Worm (Caenorhabditis elegans) whole organism, L3 larva: ENCODE data around the gene elt-1.

Experiments used
- ZK546.5 ChIP-seq: sonication (generic microtip); optimal IDR thresholded peaks from 2 replicates; lab custom pipeline; 2017; ENCODE audit warnings: missing biosample characterization, missing genetic modification characterization
- ama-1 ChIP-seq: fragments of 150-350 bp; optimal IDR thresholded peaks from 2 replicates; lab custom pipeline; 2018
- ceh-16 ChIP-seq: sonication (generic microtip); optimal IDR thresholded peaks from 2 replicates; lab custom pipeline; 2017; ENCODE audit warnings: missing biosample characterization, missing genetic modification characterization
- ceh-28 ChIP-seq: fragments of 150-350 bp; optimal IDR thresholded peaks from 2 replicates; lab custom pipeline; 2014; ENCODE audit warnings: missing biosample characterization, missing genetic modification reagents, missing genetic modification characterization
- ceh-82 ChIP-seq: fragments of 150-350 bp; optimal IDR thresholded peaks from 2 replicates; lab custom pipeline; 2014; ENCODE audit warnings: missing biosample characterization, missing genetic modification characterization
- daf-12 ChIP-seq: fragments of 150-350 bp; optimal IDR thresholded peaks from 2 replicates; lab custom pipeline; 2014; ENCODE audit warnings: missing biosample characterization, missing genetic modification reagents, missing genetic modification characterization
- egl-27 ChIP-seq: sonication (generic microtip); optimal IDR thresholded peaks from 4 replicates; lab custom pipeline; 2017; ENCODE audit warnings: missing biosample characterization, missing genetic modification reagents, missing genetic modification characterization
- egl-5 ChIP-seq: fragments of 150-350 bp; optimal IDR thresholded peaks from 2 replicates; lab custom pipeline; 2017; ENCODE audit warnings: missing biosample characterization, missing genetic modification reagents, missing genetic modification characterization, inconsistent platforms
- elt-1 ChIP-seq: fragments of 150-350 bp; optimal IDR thresholded peaks from 2 replicates; lab custom pipeline; 2014; ENCODE audit warnings: missing biosample characterization, missing genetic modification characterization
- elt-2 ChIP-seq: sonication (generic microtip); optimal IDR thresholded peaks from 2 replicates; lab custom pipeline; 2016; ENCODE audit warnings: missing genetic modification reagents, mild to moderate bottlenecking, missing genetic modification characterization, missing compliant biosample characterization
- elt-3 ChIP-seq, 3 experiments: fragments of 150-350 bp in 1 of 3; sonication (generic microtip) in 2 of 3; optimal IDR thresholded peaks; 2 replicates in 2 of 3; 4 replicates in 1 of 3; lab custom pipeline; 2014 to 2017; ENCODE audit warnings: missing biosample characterization in 3 of 3, missing genetic modification characterization in 3 of 3
- eor-1 ChIP-seq, 2 experiments: fragments of 150-350 bp; optimal IDR thresholded peaks; 2 replicates each; lab custom pipeline; 2014 to 2018; ENCODE audit warnings: missing biosample characterization in 2 of 2, missing genetic modification characterization in 2 of 2
- fos-1 ChIP-seq: fragments of 150-350 bp; optimal IDR thresholded peaks from 2 replicates; lab custom pipeline; 2014; ENCODE audit warnings: missing biosample characterization, missing genetic modification characterization
- jun-1 ChIP-seq: fragments of 150-350 bp; optimal IDR thresholded peaks from 2 replicates; lab custom pipeline; 2014; ENCODE audit warnings: missing biosample characterization, missing genetic modification reagents, missing genetic modification characterization
- lin-15B ChIP-seq: fragments of 150-350 bp; optimal IDR thresholded peaks from 2 replicates; lab custom pipeline; 2014; ENCODE audit warnings: missing biosample characterization, missing genetic modification characterization
- lsy-12 ChIP-seq: sonication (generic microtip); optimal IDR thresholded peaks from 2 replicates; lab custom pipeline; 2016; ENCODE audit warnings: mild to moderate bottlenecking, missing genetic modification characterization, missing compliant biosample characterization
- mdl-1 ChIP-seq: fragments of 150-350 bp; optimal IDR thresholded peaks from 2 replicates; lab custom pipeline; 2014; ENCODE audit warnings: missing biosample characterization, missing genetic modification characterization
- mml-1 ChIP-seq: fragments of 150-350 bp; sonication (generic microtip); optimal IDR thresholded peaks from 3 replicates; lab custom pipeline; 2014; ENCODE audit warnings: missing biosample characterization, missing genetic modification characterization
- nfya-1 ChIP-seq: sonication (generic microtip); optimal IDR thresholded peaks from 2 replicates; lab custom pipeline; 2017; ENCODE audit warnings: missing genetic modification characterization, mild to moderate bottlenecking, missing compliant biosample characterization, antibody characterized with exemption, moderate library complexity; ENCODE audit not compliant: insufficient read depth
- nhr-11 ChIP-seq: fragments of 150-350 bp; optimal IDR thresholded peaks from 2 replicates; lab custom pipeline; 2014; ENCODE audit warnings: missing biosample characterization, missing genetic modification characterization
- nhr-12 ChIP-seq: fragments of 150-350 bp; optimal IDR thresholded peaks from 2 replicates; lab custom pipeline; 2014; ENCODE audit warnings: missing biosample characterization, missing genetic modification characterization
- nhr-237 ChIP-seq: fragments of 150-350 bp; optimal IDR thresholded peaks from 2 replicates; lab custom pipeline; 2014; ENCODE audit warnings: missing biosample characterization, missing genetic modification characterization
- nhr-43 ChIP-seq: sonication (generic microtip); optimal IDR thresholded peaks from 2 replicates; lab custom pipeline; 2016; ENCODE audit warnings: mild to moderate bottlenecking, missing genetic modification characterization, missing compliant biosample characterization; ENCODE audit not compliant: poor library complexity, severe bottlenecking
- nhr-67 ChIP-seq: fragments of 150-350 bp; optimal IDR thresholded peaks from 2 replicates; lab custom pipeline; 2014; ENCODE audit warnings: missing biosample characterization, missing genetic modification characterization
- nhr-77 ChIP-seq: fragments of 150-350 bp; optimal IDR thresholded peaks from 2 replicates; lab custom pipeline; 2014; ENCODE audit warnings: missing biosample characterization, missing genetic modification characterization
- pha-4 ChIP-seq: fragments of 150-350 bp; optimal IDR thresholded peaks from 2 replicates; lab custom pipeline; 2014; ENCODE audit warnings: missing biosample characterization, missing genetic modification reagents, missing genetic modification characterization
- sea-2 ChIP-seq: fragments of 150-350 bp; sonication (generic microtip); optimal IDR thresholded peaks from 4 replicates; lab custom pipeline; 2014; ENCODE audit warnings: missing biosample characterization, missing genetic modification reagents, missing genetic modification characterization
- skn-1 ChIP-seq: fragments of 150-350 bp; optimal IDR thresholded peaks from 2 replicates; lab custom pipeline; 2014; ENCODE audit warnings: missing biosample characterization, missing genetic modification characterization
- snpc-4 ChIP-seq: fragments of 150-350 bp; optimal IDR thresholded peaks from 2 replicates; lab custom pipeline; 2014; ENCODE audit warnings: missing biosample characterization, missing genetic modification characterization
- tbx-2 ChIP-seq: sonication (generic microtip); optimal IDR thresholded peaks from 2 replicates; lab custom pipeline; 2016; ENCODE audit warnings: mild to moderate bottlenecking, missing genetic modification characterization, missing compliant biosample characterization
- unc-39 ChIP-seq: sonication (generic microtip); optimal IDR thresholded peaks from 4 replicates; lab custom pipeline; 2017; ENCODE audit warnings: missing biosample characterization, missing genetic modification characterization
- unc-62 ChIP-seq: fragments of 150-350 bp; sonication (generic microtip); optimal IDR thresholded peaks from 4 replicates; lab custom pipeline; 2014; ENCODE audit warnings: missing biosample characterization, missing genetic modification reagents, missing genetic modification characterization
- ztf-11 ChIP-seq: fragments of 150-350 bp; optimal IDR thresholded peaks from 2 replicates; lab custom pipeline; 2014; ENCODE audit warnings: missing biosample characterization, missing genetic modification characterization
- ztf-4 ChIP-seq: fragments of 150-350 bp; optimal IDR thresholded peaks from 2 replicates; lab custom pipeline; 2014; ENCODE audit warnings: missing biosample characterization, missing genetic modification characterization

elt-1 gene

ce11 chrIV:9614695-9615094, at the start of gene elt-1:
TSS of gene elt-1 (plus strand) at chrIV:9614995.
- no peak for TF ChIP-seq eor-1 (tag; optimal IDR thresholded peaks at IDR 0.05; lab: Kevin White, UChicago)
- TF ChIP-seq nhr-77, result no peak
- TF ChIP-seq egl-5, result no peak
- no peak for TF ChIP-seq tbx-2 (tag; lab: Kevin White, UChicago)
- no peak for TF ChIP-seq nfya-1 (tag; lab: Kevin White, UChicago)
- TF ChIP-seq ztf-11 (tag; lab: Kevin White, UChicago), result no peak
- no peak for TF ChIP-seq nhr-12 (tag; lab: Kevin White, UChicago)
- TF ChIP-seq jun-1, result no peak
- no peak for TF ChIP-seq lin-15B (tag; lab: Kevin White, UChicago)
- no peak for TF ChIP-seq unc-62 (GFP tag; lab: Kevin White, UChicago)
- TF ChIP-seq ama-1 (lab: Kevin White, UChicago), result no peak
- no peak for TF ChIP-seq unc-39
- TF ChIP-seq pha-4 (tag; lab: Kevin White, UChicago), result no peak

ce11 chrIV:9566505-9566904, 48.3 kb upstream of the elt-1 start, which contains the start of gene lron-14:
TSS of gene lron-14 (minus strand) at chrIV:9566605.
- no peak for TF ChIP-seq skn-1
- TF ChIP-seq lin-15B (tag; lab: Kevin White, UChicago), result no peak
- no peak for TF ChIP-seq pha-4 (tag; lab: Kevin White, UChicago)
- TF ChIP-seq jun-1, result no peak
- no peak for TF ChIP-seq nhr-237
- no peak for TF ChIP-seq nhr-67 (tag; lab: Kevin White, UChicago)
- no peak for TF ChIP-seq fos-1 (tag; lab: Kevin White, UChicago)
- no peak for TF ChIP-seq mdl-1
- TF ChIP-seq ceh-16 (tag; lab: Kevin White, UChicago), result no peak
- TF ChIP-seq eor-1 (tag; optimal IDR thresholded peaks at IDR 0.05; lab: Kevin White, UChicago), result no peak
- no peak for TF ChIP-seq sea-2 (GFP tag; lab: Kevin White, UChicago)
- TF ChIP-seq snpc-4 (tag; lab: Kevin White, UChicago), result no peak
- TF ChIP-seq ceh-28 (tag; lab: Kevin White, UChicago), result no peak
- TF ChIP-seq ceh-82 (tag; lab: Kevin White, UChicago), result no peak
- TF ChIP-seq ztf-4 (tag; lab: Kevin White, UChicago), result no peak
- no peak for TF ChIP-seq elt-3 (tag; optimal IDR thresholded peaks at IDR 0.05; lab: Kevin White, UChicago)
- no peak for TF ChIP-seq nhr-43
- no peak for TF ChIP-seq unc-39

- no peak for TF ChIP-seq jun-1
- TF ChIP-seq elt-2 (tag; lab: Kevin White, UChicago), result no peak
- TF ChIP-seq sea-2 (GFP tag; lab: Kevin White, UChicago), result no peak
- no peak for TF ChIP-seq egl-27 (tag; lab: Kevin White, UChicago)
- TF ChIP-seq nhr-237, result no peak
- no peak for TF ChIP-seq ZK546.5
- no peak for TF ChIP-seq unc-62 (GFP tag; lab: Kevin White, UChicago)
- TF ChIP-seq mml-1 (tag; lab: Kevin White, UChicago), result no peak
- TF ChIP-seq nfya-1 (tag; lab: Kevin White, UChicago), result no peak
- TF ChIP-seq lsy-12, result no peak
- no peak for TF ChIP-seq skn-1
- TF ChIP-seq elt-1 (tag; lab: Kevin White, UChicago), result no peak
- TF ChIP-seq ceh-82 (tag; lab: Kevin White, UChicago), result no peak
- no peak for TF ChIP-seq nhr-67 (tag; lab: Kevin White, UChicago)
Measured at ce11 chrIV:9580021-9580420, 34.8 kb upstream of the elt-1 start, which contains the start of gene npr-2. TSS of gene npr-2 (minus strand) at chrIV:9580121.

- TF ChIP-seq daf-12 (tag; lab: Kevin White, UChicago) (no peak), nhr-43 (no peak), ceh-28 (tag; lab: Kevin White, UChicago) (no peak)
Measured at ce11 chrIV:9584352-9584751, 30.4 kb upstream of the elt-1 start.

ce11 chrIV:9588784-9589457, 25.9 kb upstream of the elt-1 start, which contains the start of gene trcs-1:
TSS of gene trcs-1 (minus strand) at chrIV:9588834.
- TF ChIP-seq eor-1 (tag; optimal IDR thresholded peaks at IDR 0.05; lab: Kevin White, UChicago) (no peak), nhr-11 (no peak), elt-3 (tag; optimal IDR thresholded peaks at IDR 0.05; lab: Kevin White, UChicago) (no peak), jun-1 (no peak), lsy-12 (no peak)
